Worm (Caenorhabditis elegans): ENCODE measurements around the gene F54C8.6.
"Not testable (repeated sequence)": the region's sequence is repeated elsewhere in the genome, so short reads cannot be mapped to it uniquely, and the experiment has no call there.

F54C8.6 gene

ce11 chrIII:9447634-9448033, 2.1 kb downstream of the F54C8.6 start:
- TF ChIP-seq rpc-1 (optimal IDR thresholded peaks at IDR 0.05) (peak; percentile 23), rpc-1 (tag; optimal IDR thresholded peaks at IDR 0.05) (peak; percentile 61), snpc-4 (tag; optimal IDR thresholded peaks at IDR 0.05) (peak in 2 of 4 experiments; percentile 82 to 88), tbp1 (GFP tag; optimal IDR thresholded peaks at IDR 0.05) (peak; percentile 33)
- TF ChIP-seq snpc-4 (GFP tag; optimal IDR thresholded peaks at IDR 0.05), result not testable (repeated sequence)

DNA sequence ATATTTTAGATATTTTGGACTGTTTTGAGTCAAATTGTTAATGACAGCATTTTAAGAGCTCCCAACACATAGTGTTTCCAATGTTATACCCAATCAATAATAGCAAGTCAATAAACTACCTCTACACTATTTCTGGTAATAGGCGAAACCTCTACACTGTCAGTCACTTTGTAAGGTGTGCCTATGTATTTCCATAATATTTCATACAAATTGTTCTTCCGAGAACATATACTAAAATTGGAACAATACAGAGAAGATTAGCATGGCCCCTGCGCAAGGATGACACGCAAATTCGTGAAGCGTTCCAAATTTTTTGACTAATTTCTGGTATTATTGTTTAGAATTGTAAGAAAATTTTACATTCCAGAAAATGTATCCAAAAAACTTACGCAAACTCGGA, 4.0 kb downstream of the F54C8.6 start:
- not testable (repeated sequence) for TF ChIP-seq snpc-4 (GFP tag; optimal IDR thresholded peaks at IDR 0.05); rpc-1 (optimal IDR thresholded peaks at IDR 0.05)
- TF ChIP-seq snpc-4 (tag; optimal IDR thresholded peaks at IDR 0.05) (peak in 2 of 4 experiments; percentile 32 to 70), rpc-1 (tag; optimal IDR thresholded peaks at IDR 0.05) (peak; percentile 50), tbp1 (GFP tag; optimal IDR thresholded peaks at IDR 0.05) (peak; percentile 26)

DNA sequence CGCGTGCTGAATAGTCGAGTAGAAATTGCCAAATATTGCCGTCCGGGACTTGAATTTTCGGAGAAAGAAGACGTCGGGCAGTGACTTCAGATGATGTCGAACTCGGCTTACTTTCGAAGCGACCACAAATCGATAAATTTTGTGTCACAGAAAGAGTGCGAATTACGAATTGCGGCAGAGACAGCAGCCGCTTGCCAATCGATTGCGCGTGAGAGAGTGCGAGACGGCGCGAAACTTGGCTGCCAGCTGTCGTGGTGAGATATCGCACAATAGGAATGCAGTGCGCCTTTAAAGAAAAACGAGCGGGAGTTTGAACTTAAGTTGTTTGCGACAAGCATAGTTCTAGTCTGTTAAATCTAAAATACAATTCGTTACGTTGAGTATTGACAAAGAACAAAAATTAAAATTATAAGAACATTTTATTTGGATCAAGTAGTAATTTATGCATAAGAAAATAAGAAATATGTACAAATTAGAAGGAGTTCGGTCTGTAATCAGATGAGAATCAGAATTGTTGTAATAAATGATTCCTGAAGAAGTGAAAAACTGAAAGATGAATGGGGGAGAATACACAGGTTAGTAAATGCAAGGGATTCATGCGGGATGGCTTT, 6.2 kb downstream of the F54C8.6 start, which contains the start of gene pir-2:
pir-2 (minus strand) TSS at position 218 of the 611 bp plus-strand sequence.
- TF ChIP-seq C17E4.6 (GFP tag; IDR thresholded peaks at IDR 0.05) (0 out of 2 replicates have a peak, but pooled peaks have one; percentile 10), B0336.3 (GFP tag; IDR thresholded peaks at IDR 0.05) (no peak), ama-1 (optimal IDR thresholded peaks at IDR 0.05) (no peak), ama-1 (GFP tag; optimal IDR thresholded peaks at IDR 0.05) (no peak), ccch-3 (GFP tag; optimal IDR thresholded peaks at IDR 0.05) (no peak), hlh-26 (GFP tag; conservative IDR thresholded peaks at IDR 0.05) (no peak), snpc-1.1 (tag; optimal IDR thresholded peaks at IDR 0.05; ENCODE audit: insufficient read depth) (no peak), hmg-1.2 (GFP tag; IDR thresholded peaks at IDR 0.05) (peak; percentile 57), rcor-1 (GFP tag; IDR thresholded peaks at IDR 0.05) (peak; percentile 43; the same call in 1 of the 2 replicates), akir-1 (GFP tag; optimal IDR thresholded peaks at IDR 0.05) (no peak), unc-130 (GFP tag; optimal IDR thresholded peaks at IDR 0.05) (no peak), ekl-4 (GFP tag; IDR thresholded peaks at IDR 0.05) (peak; percentile 62), lag-1 (GFP tag; IDR thresholded peaks at IDR 0.05) (no peak), zim-3 (tag; optimal IDR thresholded peaks at IDR 0.05) (no peak), let-607 (tag; optimal IDR thresholded peaks at IDR 0.05) (peak in 1 of 2 experiments; percentile 19), nhr-120 (GFP tag; IDR thresholded peaks at IDR 0.05) (no peak), egl-18 (GFP tag; IDR thresholded peaks at IDR 0.05) (no peak), F57C9.4 (tag; optimal IDR thresholded peaks at IDR 0.05) (no peak), ztf-3 (GFP tag; optimal IDR thresholded peaks at IDR 0.05) (no peak), sdz-38 (tag; optimal IDR thresholded peaks at IDR 0.05) (no peak), die-1 (tag; optimal IDR thresholded peaks at IDR 0.05) (no peak), lsl-1 (GFP tag; optimal IDR thresholded peaks at IDR 0.05) (peak; percentile 52), ZK185.1 (tag; optimal IDR thresholded peaks at IDR 0.05; ENCODE audit: poor library complexity, severe bottlenecking) (peak; percentile 41), mcd-1 (GFP tag; IDR thresholded peaks at IDR 0.05) (peak; percentile 80), F57A8.1 (GFP tag; optimal IDR thresholded peaks at IDR 0.05) (no peak), D2030.7 (GFP tag; IDR thresholded peaks at IDR 0.05) (0 out of 2 replicates have a peak, but pooled peaks have one; percentile 16), hlh-12 (tag; optimal IDR thresholded peaks at IDR 0.05) (no peak), rpc-1 (optimal IDR thresholded peaks at IDR 0.05) (no peak), rpc-1 (tag; optimal IDR thresholded peaks at IDR 0.05) (no peak), cebp-1 (GFP tag; IDR thresholded peaks at IDR 0.05) (no peak), cebp-1 (tag; optimal IDR thresholded peaks at IDR 0.05) (peak; percentile 72), madf-8 (GFP tag; conservative IDR thresholded peaks at IDR 0.05) (peak; percentile 52), Y67H2A.10 (GFP tag; conservative IDR thresholded peaks at IDR 0.05) (no peak; the same call in 1 of the 2 replicates), unc-62 (GFP tag; optimal IDR thresholded peaks at IDR 0.05) (no peak), nfya-2 (GFP tag; IDR thresholded peaks at IDR 0.05) (no peak), F49E8.2 (tag; optimal IDR thresholded peaks at IDR 0.05; ENCODE audit: insufficient read depth) (peak; percentile 29), nfya-1 (tag; optimal IDR thresholded peaks at IDR 0.05; ENCODE audit: borderline replicate concordance, insufficient read depth) (no peak), T07F8.4 (tag; optimal IDR thresholded peaks at IDR 0.05) (no peak), chd-7 (tag; optimal IDR thresholded peaks at IDR 0.05) (no peak), him-1 (tag; optimal IDR thresholded peaks at IDR 0.05) (no peak)
